Fruit fly (Drosophila melanogaster): ENCODE data around the gene CG43861.

CG43861 gene

DNA sequence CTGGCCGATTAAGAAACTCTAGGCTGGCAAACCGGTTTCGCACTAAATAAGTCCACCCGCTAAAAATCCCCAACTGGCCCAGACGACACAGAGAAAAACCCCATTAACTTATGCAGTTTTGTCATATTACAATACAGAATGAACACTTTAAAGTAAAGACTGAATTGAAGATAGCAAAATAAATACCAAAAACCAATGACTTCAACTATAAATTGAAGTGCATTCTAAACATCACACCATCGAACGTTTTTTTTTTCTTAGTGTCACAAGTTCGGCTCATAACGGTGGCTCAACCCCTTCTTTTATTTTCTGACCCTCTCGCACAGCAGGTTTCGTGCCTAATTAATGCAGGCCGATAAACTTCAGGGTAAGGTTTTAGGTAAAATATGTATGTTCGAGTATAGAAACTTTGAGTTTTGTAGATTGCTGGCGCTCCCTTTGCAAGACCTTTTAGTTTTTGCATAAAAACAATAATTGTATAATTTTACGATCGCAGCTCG lies 75.7 kb downstream of the CG43861 start (continued):
- TF ChIP-seq CG15479 (GFP tag; optimal IDR thresholded peaks at IDR 0.05) (no peak), her (GFP tag; optimal IDR thresholded peaks at IDR 0.05) (peak; percentile 93), CG17829 (tag; optimal IDR thresholded peaks at IDR 0.05) (peak; percentile 74), CG9609 (GFP tag; optimal IDR thresholded peaks at IDR 0.05) (peak; percentile 89), CG12104 (GFP tag; optimal IDR thresholded peaks at IDR 0.05) (no peak), mld (GFP tag; IDR thresholded peaks at IDR 0.05; ENCODE audit: partially characterized antibody) (no peak), ab (GFP tag; optimal IDR thresholded peaks at IDR 0.05) (peak; percentile 78), CG14710 (tag; optimal IDR thresholded peaks at IDR 0.05) (peak; percentile 63), chif (GFP tag; optimal IDR thresholded peaks at IDR 0.05) (peak; percentile 82 to 83), CG2202 (tag; optimal IDR thresholded peaks at IDR 0.05) (peak; percentile 53), kay (GFP tag; optimal IDR thresholded peaks at IDR 0.05) (peak; percentile 68), cwo (GFP tag; optimal IDR thresholded peaks at IDR 0.05) (peak; percentile 72), zfh1 (GFP tag; IDR thresholded peaks at IDR 0.05) (peak; percentile 93), CG10979 (tag; optimal IDR thresholded peaks at IDR 0.05) (peak; percentile 75), CG10431 (GFP tag; optimal IDR thresholded peaks at IDR 0.05) (no peak), shn (GFP tag; optimal IDR thresholded peaks at IDR 0.05) (peak; percentile 83), Hsf (GFP tag; optimal IDR thresholded peaks at IDR 0.05) (peak; percentile 85), grn (GFP tag; optimal IDR thresholded peaks at IDR 0.05) (peak; percentile 28), CG2120 (GFP tag; optimal IDR thresholded peaks at IDR 0.05) (peak; percentile 95), CG11247 (GFP tag; IDR thresholded peaks at IDR 0.05) (peak; percentile 87), Hr51 (GFP tag; optimal IDR thresholded peaks at IDR 0.05) (peak; percentile 84 to 86), E2f1 (GFP tag; IDR thresholded peaks at IDR 0.05) (peak; percentile 92), Blimp-1 (GFP tag; optimal IDR thresholded peaks at IDR 0.05) (peak; percentile 82), onecut (GFP tag; IDR thresholded peaks at IDR 0.05) (peak; percentile 78), eve (GFP tag; optimal IDR thresholded peaks at IDR 0.05) (peak in 1 of 2 experiments; percentile 94), Ssrp (tag; optimal IDR thresholded peaks at IDR 0.05) (peak; percentile 74), otp (GFP tag; IDR thresholded peaks at IDR 0.05) (peak; percentile 92), CG4820 (GFP tag; optimal IDR thresholded peaks at IDR 0.05) (peak; percentile 5), Nf-YA (GFP tag; IDR thresholded peaks at IDR 0.05) (peak; percentile 83), Optix (GFP tag; IDR thresholded peaks at IDR 0.05) (peak; percentile 78; the same call in 2 of the 3 replicates), nau (GFP tag; optimal IDR thresholded peaks at IDR 0.05) (peak; percentile 82), slp2 (GFP tag; optimal IDR thresholded peaks at IDR 0.05) (peak; percentile 84), CG7357 (GFP tag; IDR thresholded peaks at IDR 0.05) (peak; percentile 84), CG3407 (GFP tag; optimal IDR thresholded peaks at IDR 0.05) (peak; percentile 59), h (optimal IDR thresholded peaks at IDR 0.05) (no peak), NFAT (GFP tag; IDR thresholded peaks at IDR 0.05) (peak; percentile 92), en (GFP tag; optimal IDR thresholded peaks at IDR 0.05) (peak; percentile 51), CG12942 (GFP tag; optimal IDR thresholded peaks at IDR 0.05) (peak; percentile 70), CG4854 (GFP tag; optimal IDR thresholded peaks at IDR 0.05) (peak; percentile 23), pan (optimal IDR thresholded peaks at IDR 0.05) (no peak), pan (GFP tag; optimal IDR thresholded peaks at IDR 0.05 in 1 of 2, IDR thresholded peaks at IDR 0.05 in 1 of 2) (peak in 1 of 2 experiments; percentile 93), bbx (GFP tag; IDR thresholded peaks at IDR 0.05; ENCODE audit: partially characterized antibody) (no peak), CG16863 (GFP tag; optimal IDR thresholded peaks at IDR 0.05) (peak; percentile 85), zfh2 (GFP tag; optimal IDR thresholded peaks at IDR 0.05) (peak; percentile 91), btn (GFP tag; optimal IDR thresholded peaks at IDR 0.05) (no peak), Lim3 (GFP tag; IDR thresholded peaks at IDR 0.05) (peak; percentile 35; the same call in 1 of the 2 replicates), kni (GFP tag; optimal IDR thresholded peaks at IDR 0.05) (peak; percentile 37), CG10654 (GFP tag; optimal IDR thresholded peaks at IDR 0.05) (peak; percentile 58), Spps (tag; optimal IDR thresholded peaks at IDR 0.05) (peak; percentile 60), CG14441 (GFP tag; IDR thresholded peaks at IDR 0.05) (peak; percentile 93), B-H2 (GFP tag; optimal IDR thresholded peaks at IDR 0.05) (no peak)

All from whole organism, embryonic.